Fruit fly (Drosophila melanogaster): Measurements from ENCODE around the gene mRpL49.

DNA sequence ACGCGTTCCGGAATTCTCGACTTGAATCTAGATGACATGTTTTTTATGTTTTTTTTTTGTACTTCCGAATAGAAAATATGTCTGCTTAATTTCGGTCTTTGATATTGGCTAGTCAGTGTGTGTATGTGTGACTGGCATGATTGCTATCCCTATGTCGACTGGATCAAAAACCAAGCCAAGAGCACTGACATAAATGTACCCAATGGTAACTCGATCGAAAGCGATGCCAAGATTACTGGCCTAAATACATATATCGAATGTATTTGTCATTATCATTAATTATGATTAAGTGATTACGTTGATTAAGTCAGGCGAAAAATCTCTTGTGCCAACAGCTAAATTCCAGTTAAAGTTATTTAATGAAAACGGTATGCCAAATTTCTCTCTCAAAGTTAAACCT is 49.3 kb upstream of the mRpL49 start, which contains the start of gene CG4661:
- TF ChIP-seq psq (optimal IDR thresholded peaks at IDR 0.05), result no peak
- no peak for TF ChIP-seq EcR (GFP tag; optimal IDR thresholded peaks at IDR 0.05)
- TF ChIP-seq pan (optimal IDR thresholded peaks at IDR 0.05), result no peak
- no peak for TF ChIP-seq usp (GFP tag; optimal IDR thresholded peaks at IDR 0.05)
